Worm (Caenorhabditis elegans) whole organism, mixed stage, embryonic: ENCODE measurements around the gene Y45F10C.4.

Experiments used
- M03D4.4 ChIP-seq: sonication (generic microtip); optimal IDR thresholded peaks from 2 replicates; lab custom pipeline; 2017; ENCODE audit warnings: mild to moderate bottlenecking, missing genetic modification characterization, missing compliant biosample characterization
- bed-3 ChIP-seq: fragments of 200-800 bp; sonication (Bioruptor generic); optimal IDR thresholded peaks from 3 replicates; lab custom pipeline; 2018; ENCODE audit warnings: mild to moderate bottlenecking, missing genetic modification characterization, moderate library complexity, missing compliant biosample characterization
- blmp-1 ChIP-seq: fragments of 150-350 bp; optimal IDR thresholded peaks from 2 replicates; lab custom pipeline; 2014; ENCODE audit warnings: missing biosample characterization, missing genetic modification characterization
- ceh-39 ChIP-seq: fragments of 150-350 bp; optimal IDR thresholded peaks from 2 replicates; lab custom pipeline; 2014; ENCODE audit warnings: missing biosample characterization, missing genetic modification characterization
- ceh-43 ChIP-seq: fragments of 200-800 bp; sonication (Bioruptor generic); optimal IDR thresholded peaks from 2 replicates; lab custom pipeline; 2018; ENCODE audit warnings: mild to moderate bottlenecking, missing genetic modification characterization, moderate library complexity, missing compliant biosample characterization
- ceh-83 ChIP-seq: fragments of 200-800 bp; sonication (Bioruptor generic); optimal IDR thresholded peaks from 2 replicates; lab custom pipeline; 2018; ENCODE audit warnings: mild to moderate bottlenecking, missing genetic modification characterization, missing compliant biosample characterization
- ces-1 ChIP-seq: fragments of 150-350 bp; optimal IDR thresholded peaks from 2 replicates; lab custom pipeline; 2014; ENCODE audit warnings: missing biosample characterization, missing genetic modification reagents, missing genetic modification characterization
- cnd-1 ChIP-seq: fragments of 200-800 bp; sonication (Bioruptor generic); optimal IDR thresholded peaks from 2 replicates; lab custom pipeline; 2018; ENCODE audit warnings: mild to moderate bottlenecking, missing genetic modification characterization, missing compliant biosample characterization
- drap-1 ChIP-seq: fragments of 200-800 bp; sonication (Bioruptor generic); optimal IDR thresholded peaks from 3 replicates; lab custom pipeline; 2018; ENCODE audit warnings: mild to moderate bottlenecking, missing genetic modification characterization, missing compliant biosample characterization
- elt-1 ChIP-seq: sonication (generic microtip); optimal IDR thresholded peaks from 2 replicates; lab custom pipeline; 2017; ENCODE audit warnings: missing genetic modification characterization, mild to moderate bottlenecking, missing compliant biosample characterization, antibody characterized with exemption, moderate library complexity, borderline replicate concordance; ENCODE audit not compliant: insufficient read depth
- elt-3 ChIP-seq: fragments of 150-350 bp; optimal IDR thresholded peaks from 2 replicates; lab custom pipeline; 2014; ENCODE audit warnings: missing biosample characterization, missing genetic modification characterization
- flh-1 ChIP-seq: fragments of 200-800 bp; sonication (Bioruptor generic); optimal IDR thresholded peaks from 2 replicates; lab custom pipeline; 2018; ENCODE audit warnings: mild to moderate bottlenecking, missing genetic modification characterization, moderate library complexity, missing compliant biosample characterization
- ham-2 ChIP-seq: fragments of 200-800 bp; sonication (Bioruptor generic); optimal IDR thresholded peaks from 2 replicates; lab custom pipeline; 2018; ENCODE audit warnings: mild to moderate bottlenecking, missing genetic modification characterization, missing compliant biosample characterization
- hlh-1 ChIP-seq: fragments of 150-350 bp; optimal IDR thresholded peaks from 2 replicates; lab custom pipeline; 2014; ENCODE audit warnings: missing biosample characterization, missing genetic modification reagents, missing genetic modification characterization
- lin-13 ChIP-seq: fragments of 150-350 bp; optimal IDR thresholded peaks from 2 replicates; lab custom pipeline; 2014; ENCODE audit warnings: missing biosample characterization, missing genetic modification characterization
- lin-32 ChIP-seq: fragments of 200-800 bp; sonication (Bioruptor generic); optimal IDR thresholded peaks from 2 replicates; lab custom pipeline; 2018; ENCODE audit warnings: mild to moderate bottlenecking, missing genetic modification characterization, missing compliant biosample characterization
- lsy-2 ChIP-seq: fragments of 150-350 bp; optimal IDR thresholded peaks from 2 replicates; lab custom pipeline; 2014; ENCODE audit warnings: missing biosample characterization, missing genetic modification characterization
- mab-5 ChIP-seq: fragments of 150-350 bp; optimal IDR thresholded peaks from 2 replicates; lab custom pipeline; 2014; ENCODE audit warnings: missing biosample characterization, missing genetic modification characterization
- mep-1 ChIP-seq: fragments of 150-350 bp; optimal IDR thresholded peaks from 2 replicates; lab custom pipeline; 2017; ENCODE audit warnings: missing biosample characterization, missing genetic modification reagents, missing genetic modification characterization, inconsistent platforms
- mls-2 ChIP-seq: sonication (generic microtip); optimal IDR thresholded peaks from 2 replicates; lab custom pipeline; 2016; ENCODE audit warnings: mild to moderate bottlenecking, missing genetic modification characterization, moderate library complexity, missing compliant biosample characterization
- nhr-12 ChIP-seq: fragments of 150-350 bp; optimal IDR thresholded peaks from 2 replicates; lab custom pipeline; 2014; ENCODE audit warnings: missing biosample characterization, missing genetic modification characterization
- nhr-2 ChIP-seq: fragments of 150-350 bp; optimal IDR thresholded peaks from 2 replicates; lab custom pipeline; 2014; ENCODE audit warnings: missing biosample characterization, missing genetic modification characterization
- nhr-237 ChIP-seq: fragments of 150-350 bp; optimal IDR thresholded peaks from 2 replicates; lab custom pipeline; 2014; ENCODE audit warnings: missing biosample characterization, missing genetic modification characterization
- nhr-28 ChIP-seq: fragments of 150-350 bp; optimal IDR thresholded peaks from 2 replicates; lab custom pipeline; 2014; ENCODE audit warnings: missing biosample characterization, missing genetic modification characterization
- nhr-76 ChIP-seq: sonication (generic microtip); optimal IDR thresholded peaks from 2 replicates; lab custom pipeline; 2017; ENCODE audit warnings: missing biosample characterization, missing genetic modification characterization
- pha-4 ChIP-seq: fragments of 150-350 bp; optimal IDR thresholded peaks from 2 replicates; lab custom pipeline; 2018; ENCODE audit warnings: missing biosample characterization, missing genetic modification reagents, missing genetic modification characterization
- sem-2 ChIP-seq: fragments of 200-800 bp; sonication (Bioruptor generic); optimal IDR thresholded peaks from 2 replicates; lab custom pipeline; 2018; ENCODE audit warnings: mild to moderate bottlenecking, missing genetic modification characterization, missing compliant biosample characterization
- snpc-4 ChIP-seq: fragments of 150-350 bp; optimal IDR thresholded peaks from 2 replicates; lab custom pipeline; 2014; ENCODE audit warnings: missing biosample characterization, missing genetic modification characterization
- sptf-1 ChIP-seq: sonication (generic microtip); optimal IDR thresholded peaks from 2 replicates; lab custom pipeline; 2017; ENCODE audit warnings: mild to moderate bottlenecking, missing genetic modification characterization, moderate library complexity, missing compliant biosample characterization
- tbx-8 ChIP-seq: fragments of 200-800 bp; sonication (Bioruptor generic); optimal IDR thresholded peaks from 2 replicates; lab custom pipeline; 2018; ENCODE audit warnings: mild to moderate bottlenecking, missing genetic modification characterization, moderate library complexity, missing compliant biosample characterization
- unc-120 ChIP-seq: sonication (generic microtip); optimal IDR thresholded peaks from 2 replicates; lab custom pipeline; 2017; ENCODE audit warnings: missing genetic modification characterization, missing compliant biosample characterization; ENCODE audit not compliant: poor library complexity, severe bottlenecking
- unc-39 ChIP-seq: fragments of 150-350 bp; optimal IDR thresholded peaks from 2 replicates; lab custom pipeline; 2014; ENCODE audit warnings: missing biosample characterization, missing genetic modification characterization
- unc-62 ChIP-seq: fragments of 150-350 bp; optimal IDR thresholded peaks from 2 replicates; lab custom pipeline; 2014; ENCODE audit warnings: missing biosample characterization, missing genetic modification reagents, missing genetic modification characterization
- zip-8 ChIP-seq: fragments of 150-350 bp; optimal IDR thresholded peaks from 2 replicates; lab custom pipeline; 2014; ENCODE audit warnings: missing biosample characterization, missing genetic modification characterization
- ztf-11 ChIP-seq: fragments of 150-350 bp; optimal IDR thresholded peaks from 2 replicates; lab custom pipeline; 2014; ENCODE audit warnings: missing biosample characterization, missing genetic modification characterization

Gene Y45F10C.4

ce11 chrIV:13702681-13703080 is 38.7 kb upstream of the Y45F10C.4 start:
- TF ChIP-seq cnd-1 (no peak), lsy-2 (tag; lab: Kevin White, UChicago) (no peak), ceh-83 (no peak), flh-1 (GFP tag; lab: Kevin White, UChicago) (no peak), ceh-39 (tag; lab: Kevin White, UChicago) (no peak), M03D4.4 (tag; lab: Kevin White, UChicago) (no peak), nhr-76 (tag; lab: Kevin White, UChicago) (no peak), sem-2 (GFP tag; lab: Kevin White, UChicago) (no peak), pha-4 (tag; lab: Kevin White, UChicago) (no peak), unc-62 (no peak), unc-120 (tag; lab: Kevin White, UChicago) (no peak), lin-13 (no peak), ztf-11 (tag; lab: Kevin White, UChicago) (no peak), sptf-1 (no peak), elt-3 (no peak), ham-2 (GFP tag; lab: Kevin White, UChicago) (no peak), nhr-2 (tag; lab: Kevin White, UChicago) (no peak), unc-39 (no peak)

- TF ChIP-seq tbx-8 (no peak), cnd-1 (peak; percentile 6), ceh-83 (no peak), blmp-1 (no peak)
- TF ChIP-seq, all 35 proteins: peak for 1
Observed at ce11 chrIV:13701472-13701871, 37.5 kb upstream of the Y45F10C.4 start.

ce11 chrIV:13700847-13701246 is 36.9 kb upstream of the Y45F10C.4 start:
- no peak for TF ChIP-seq nhr-12 (tag; lab: Kevin White, UChicago)
- no peak for TF ChIP-seq sptf-1
- no peak for TF ChIP-seq ham-2 (GFP tag; lab: Kevin White, UChicago)
- no peak for TF ChIP-seq sem-2 (GFP tag; lab: Kevin White, UChicago)
- no peak for TF ChIP-seq snpc-4 (tag; lab: Kevin White, UChicago)
- TF ChIP-seq ceh-39 (tag; lab: Kevin White, UChicago): no peak
- TF ChIP-seq mls-2 (tag; lab: Kevin White, UChicago): no peak
- no peak for TF ChIP-seq flh-1 (GFP tag; lab: Kevin White, UChicago)
- TF ChIP-seq bed-3 (GFP tag; lab: Kevin White, UChicago): no peak
- no peak for TF ChIP-seq ztf-11 (tag; lab: Kevin White, UChicago)
- no peak for TF ChIP-seq unc-62
- no peak for TF ChIP-seq mep-1 (tag; lab: Kevin White, UChicago)
- TF ChIP-seq nhr-76 (tag; lab: Kevin White, UChicago): no peak
- no peak for TF ChIP-seq blmp-1

- no peak for TF ChIP-seq hlh-1 (tag; lab: Kevin White, UChicago)
- no peak for TF ChIP-seq pha-4 (tag; lab: Kevin White, UChicago)
- no peak for TF ChIP-seq blmp-1
- TF ChIP-seq ztf-11 (tag; lab: Kevin White, UChicago): no peak
- TF ChIP-seq ceh-39 (tag; lab: Kevin White, UChicago): no peak
- TF ChIP-seq mls-2 (tag; lab: Kevin White, UChicago): no peak
- TF ChIP-seq unc-62: peak; percentile 98
- TF ChIP-seq elt-3: no peak
- no peak for TF ChIP-seq unc-39
- no peak for TF ChIP-seq snpc-4 (tag; lab: Kevin White, UChicago)
- no peak for TF ChIP-seq M03D4.4 (tag; lab: Kevin White, UChicago)
- peak; percentile 87 for TF ChIP-seq elt-1 (tag; lab: Kevin White, UChicago)
- no peak for TF ChIP-seq ceh-43 (GFP tag; lab: Kevin White, UChicago)
- no peak for TF ChIP-seq nhr-237 (tag; lab: Kevin White, UChicago)
- no peak for TF ChIP-seq ces-1 (GFP tag; lab: Kevin White, UChicago)
- TF ChIP-seq ham-2 (GFP tag; lab: Kevin White, UChicago): no peak
- no peak for TF ChIP-seq nhr-76 (tag; lab: Kevin White, UChicago)
- TF ChIP-seq mep-1 (tag; lab: Kevin White, UChicago): no peak
- no peak for TF ChIP-seq zip-8 (tag; lab: Kevin White, UChicago)
- TF ChIP-seq mab-5 (tag; lab: Kevin White, UChicago): peak; percentile 56
- no peak for TF ChIP-seq sem-2 (GFP tag; lab: Kevin White, UChicago)
- TF ChIP-seq unc-120 (tag; lab: Kevin White, UChicago): peak; percentile 41
- TF ChIP-seq sptf-1: no peak
- no peak for TF ChIP-seq nhr-12 (tag; lab: Kevin White, UChicago)
- TF ChIP-seq nhr-28: no peak
- TF ChIP-seq nhr-2 (tag; lab: Kevin White, UChicago): no peak
- no peak for TF ChIP-seq flh-1 (GFP tag; lab: Kevin White, UChicago)
- TF ChIP-seq lin-32 (GFP tag; lab: Kevin White, UChicago): no peak
- no peak for TF ChIP-seq tbx-8
- no peak for TF ChIP-seq lsy-2 (tag; lab: Kevin White, UChicago)
- no peak for TF ChIP-seq drap-1 (GFP tag; lab: Kevin White, UChicago)
Observed at ce11 chrIV:13699384-13699788, 35.4 kb upstream of the Y45F10C.4 start.
